Fruit fly (Drosophila melanogaster): ENCODE data around the gene Ucp4A.

Ucp4A gene

DNA sequence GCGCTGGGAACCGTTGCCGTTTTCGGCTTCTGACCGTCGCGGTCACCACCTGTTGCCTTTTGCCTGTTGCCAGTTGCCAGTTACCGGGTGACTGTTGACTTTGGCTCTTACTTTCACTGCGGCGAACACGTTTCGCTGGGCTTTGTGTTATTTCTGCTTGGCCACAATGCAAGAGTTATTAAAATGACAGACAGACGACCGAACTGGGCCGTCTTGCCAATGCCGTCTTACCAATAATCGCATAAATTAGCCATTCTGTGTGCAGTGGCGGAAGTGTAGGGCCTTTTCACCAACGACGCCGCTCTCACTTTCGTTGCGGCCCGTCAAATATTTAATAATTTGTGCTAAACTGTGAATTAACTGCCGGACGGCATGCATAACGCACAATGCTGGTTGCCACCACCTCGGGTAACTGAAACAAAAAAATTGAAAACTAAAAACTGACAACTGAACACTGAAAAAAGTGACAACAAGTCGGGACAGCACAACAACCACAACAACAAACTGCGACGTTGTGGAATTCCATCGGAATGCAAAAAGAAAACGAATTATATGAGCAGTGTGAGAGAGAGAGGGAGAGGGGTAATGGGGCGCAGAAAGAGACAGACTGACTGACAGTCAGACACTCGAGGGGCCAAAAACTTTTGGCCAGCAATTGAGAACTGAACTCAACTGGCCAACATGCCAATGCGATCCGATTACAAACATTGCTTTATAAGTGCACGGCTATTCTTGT, 16.3 kb upstream of the Ucp4A start:
- TF ChIP-seq CG8478 (optimal IDR thresholded peaks at IDR 0.05) = no peak
- no peak for TF ChIP-seq CTCF (optimal IDR thresholded peaks at IDR 0.05)

DNA sequence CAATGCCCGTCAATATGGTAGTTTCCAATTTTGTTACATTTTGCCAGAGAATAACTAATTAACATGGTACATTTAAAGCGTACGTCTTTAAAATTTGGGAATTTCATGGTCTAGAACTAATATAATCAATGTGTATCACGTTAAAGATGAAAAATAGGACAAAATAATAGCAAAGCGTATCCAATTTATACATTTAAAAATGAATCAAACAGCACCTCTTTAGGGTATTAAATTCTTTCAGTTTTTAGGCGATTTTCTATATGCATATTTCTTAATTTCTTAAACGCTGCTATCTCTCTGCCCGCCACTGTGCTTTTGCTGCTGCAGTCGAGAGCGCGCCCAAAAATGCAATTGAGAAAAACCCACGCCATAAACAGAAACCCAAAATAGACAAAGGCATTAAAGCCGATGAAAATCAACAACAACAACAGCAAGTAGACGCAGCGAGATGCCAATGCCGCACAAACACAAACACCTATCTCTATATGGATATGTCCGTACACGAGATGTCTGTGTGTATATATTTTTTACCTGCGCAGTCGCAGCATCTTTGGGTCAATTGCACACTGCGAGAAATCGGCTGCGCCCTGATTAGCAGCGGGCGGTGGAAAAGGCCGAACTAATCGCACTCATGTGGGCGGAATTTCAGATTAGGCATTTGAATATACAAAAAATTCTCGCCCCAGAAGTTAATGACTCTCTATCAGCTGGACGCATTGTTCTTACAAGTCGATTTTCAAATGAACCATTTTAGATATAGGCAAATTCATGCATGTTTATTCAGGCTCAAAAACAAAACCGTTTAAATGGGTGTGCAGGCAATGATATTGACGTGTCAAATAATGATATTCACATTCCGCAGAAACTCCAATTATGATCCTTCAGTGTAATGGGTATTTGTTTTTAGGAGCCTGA, 15.4 kb upstream of the Ucp4A start:
- TF ChIP-seq CG8478 (optimal IDR thresholded peaks at IDR 0.05) = no peak
- no peak for TF ChIP-seq CTCF (optimal IDR thresholded peaks at IDR 0.05)

DNA sequence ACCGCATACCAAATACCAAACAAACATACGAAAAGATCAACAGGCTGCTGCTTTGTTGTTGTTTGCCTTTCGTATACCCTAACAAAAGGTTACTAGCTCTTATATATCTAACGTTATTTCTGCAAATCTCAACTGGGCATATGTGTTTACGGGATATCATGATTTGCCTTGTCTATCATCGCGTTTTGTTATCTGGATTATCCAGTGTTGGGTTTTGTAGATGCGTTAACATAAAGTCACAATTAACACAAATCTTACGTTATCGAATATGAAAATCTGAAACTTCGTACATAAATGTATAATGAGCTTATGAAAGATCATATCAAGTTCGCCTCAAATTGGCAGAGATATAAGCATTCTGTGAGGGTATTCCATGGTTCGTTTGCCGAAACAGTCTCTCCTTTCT, 14.5 kb upstream of the Ucp4A start:
- no peak for TF ChIP-seq CTCF (optimal IDR thresholded peaks at IDR 0.05)
- no peak for TF ChIP-seq CG8478 (optimal IDR thresholded peaks at IDR 0.05)

DNA sequence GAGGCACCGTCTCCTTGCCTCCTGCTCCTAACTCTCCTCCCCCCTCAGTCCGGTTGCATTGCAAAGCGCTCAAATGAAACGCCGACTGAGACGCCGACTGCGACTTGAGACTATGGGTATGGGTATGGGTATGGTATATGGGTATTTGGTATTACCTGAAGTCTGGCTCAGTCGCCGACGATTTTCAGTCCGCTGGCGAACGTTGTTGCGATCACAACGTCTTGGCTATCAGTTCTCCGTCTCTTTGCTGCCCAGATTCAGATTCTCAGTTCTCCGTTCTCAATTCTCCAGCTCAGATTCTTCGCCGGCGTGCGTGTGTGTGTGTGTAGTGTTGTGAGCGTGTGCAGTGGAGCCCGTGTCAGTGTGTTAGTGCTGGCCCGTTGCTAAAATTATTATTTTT, 14.1 kb upstream of the Ucp4A start, which contains the start of gene CG6398:
CG6398 (plus strand) TSS at position 185 of the 400 bp plus-strand sequence.
- TF ChIP-seq CG8478 (optimal IDR thresholded peaks at IDR 0.05) (no peak), CTCF (optimal IDR thresholded peaks at IDR 0.05) (no peak)

DNA sequence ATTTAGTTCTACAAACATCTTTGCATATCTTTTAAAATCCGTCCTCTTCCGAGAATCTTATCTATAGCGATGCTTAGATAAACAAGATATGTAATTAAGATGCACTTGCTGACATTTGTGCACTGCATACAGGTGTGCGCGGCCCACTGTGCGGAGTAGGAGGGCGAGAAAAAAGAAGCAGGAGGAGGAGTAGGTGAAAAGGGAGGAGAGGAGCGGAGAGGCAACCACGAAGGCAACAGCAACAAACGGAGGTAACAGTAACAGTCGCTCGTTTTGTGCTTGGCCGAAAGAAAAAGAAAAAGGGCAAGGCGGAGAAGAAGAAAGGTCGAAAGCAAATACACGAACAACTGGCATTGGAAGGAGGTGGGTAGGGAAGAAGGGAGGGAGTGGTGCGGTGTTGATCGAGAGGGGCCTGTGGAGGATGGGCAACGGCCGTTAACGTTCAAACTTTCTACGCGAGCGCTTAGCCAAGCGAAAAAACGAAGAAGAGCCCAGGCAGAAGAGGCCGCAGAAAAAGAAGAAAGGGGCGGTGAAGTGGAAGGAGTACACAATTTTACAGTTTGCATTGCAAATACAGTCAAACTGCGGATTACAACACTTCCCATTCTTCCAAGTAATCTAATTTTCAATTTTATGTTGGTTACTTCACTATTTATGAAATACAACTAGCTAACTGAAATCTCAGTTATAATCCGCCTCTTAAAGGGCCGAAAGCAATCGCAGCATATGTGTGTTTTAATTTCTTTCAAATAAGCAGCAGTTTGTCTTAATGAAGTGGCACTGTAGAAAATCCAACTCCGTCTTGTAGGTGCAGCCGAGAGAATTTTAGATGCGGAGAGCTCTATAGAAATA, 12.4 kb upstream of the Ucp4A start:
- no peak for TF ChIP-seq CTCF (optimal IDR thresholded peaks at IDR 0.05)
- no peak for TF ChIP-seq CG8478 (optimal IDR thresholded peaks at IDR 0.05)

DNA sequence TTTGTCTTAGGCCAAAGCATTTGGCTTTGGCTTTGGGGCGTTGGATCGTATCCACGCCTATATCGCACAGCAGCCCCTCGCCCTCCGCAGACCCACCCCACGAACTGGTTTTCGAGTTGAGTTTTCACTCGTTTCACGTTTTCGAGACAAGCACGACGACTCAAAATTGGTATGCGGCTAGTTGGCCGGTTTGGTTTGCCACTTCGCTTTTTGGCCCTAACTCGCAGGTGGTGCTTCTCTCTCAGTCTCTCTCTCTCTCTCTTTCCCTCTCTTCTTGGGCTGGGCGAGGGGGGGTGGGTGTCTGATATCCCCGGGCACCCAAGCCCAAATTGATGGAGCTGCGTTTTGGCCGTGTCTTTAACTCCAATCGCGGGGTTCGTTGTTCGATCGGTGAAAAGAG, 10.8 kb upstream of the Ucp4A start:
- no peak for TF ChIP-seq CTCF (optimal IDR thresholded peaks at IDR 0.05)
- no peak for TF ChIP-seq CG8478 (optimal IDR thresholded peaks at IDR 0.05)

DNA sequence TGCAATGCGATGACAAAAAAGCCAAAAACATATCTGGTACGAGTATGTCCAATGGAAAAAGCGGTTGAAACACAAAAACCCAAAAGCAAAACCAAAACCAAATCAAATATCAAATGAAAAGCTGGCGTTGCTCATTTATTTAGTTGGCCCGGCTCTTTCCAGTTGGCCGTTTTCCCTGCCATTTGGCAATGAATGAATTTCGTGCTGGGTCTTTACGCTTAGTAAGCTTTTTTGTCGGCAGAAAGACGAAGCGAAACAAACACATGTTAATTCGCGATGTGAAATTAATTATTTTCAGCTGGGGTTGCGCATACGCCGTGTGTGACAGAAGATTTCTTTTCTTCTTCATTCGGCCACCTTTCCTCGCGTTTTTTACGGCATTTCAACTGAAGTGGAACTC, 10.0 kb upstream of the Ucp4A start:
- TF ChIP-seq CTCF (optimal IDR thresholded peaks at IDR 0.05) = no peak
- TF ChIP-seq CG8478 (optimal IDR thresholded peaks at IDR 0.05) = no peak

DNA sequence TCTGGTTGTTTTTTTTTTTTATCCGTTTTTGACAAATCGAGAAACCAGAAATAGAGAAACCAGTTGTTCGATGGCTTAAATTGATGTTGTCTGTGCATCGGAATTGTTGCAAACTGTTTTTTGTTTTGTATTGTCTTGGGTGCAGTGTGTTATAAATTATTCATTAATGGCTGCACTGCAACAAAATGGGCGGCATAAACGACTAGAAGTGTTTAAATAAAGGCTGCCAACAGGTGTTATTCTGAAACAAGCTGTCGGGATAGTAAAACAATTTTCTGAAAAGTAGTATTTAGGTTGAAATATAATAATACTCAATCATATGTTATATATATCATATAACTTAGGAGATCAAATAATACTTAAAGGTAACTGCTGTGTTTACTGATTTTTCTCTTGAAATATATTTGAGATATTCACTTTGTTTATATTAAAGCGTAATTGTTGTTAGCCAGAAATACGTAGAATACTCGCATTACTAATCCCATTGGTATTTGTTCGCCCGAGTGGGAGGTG, 8.3 kb upstream of the Ucp4A start:
- TF ChIP-seq CTCF (optimal IDR thresholded peaks at IDR 0.05) (no peak), CG8478 (optimal IDR thresholded peaks at IDR 0.05) (no peak)

DNA sequence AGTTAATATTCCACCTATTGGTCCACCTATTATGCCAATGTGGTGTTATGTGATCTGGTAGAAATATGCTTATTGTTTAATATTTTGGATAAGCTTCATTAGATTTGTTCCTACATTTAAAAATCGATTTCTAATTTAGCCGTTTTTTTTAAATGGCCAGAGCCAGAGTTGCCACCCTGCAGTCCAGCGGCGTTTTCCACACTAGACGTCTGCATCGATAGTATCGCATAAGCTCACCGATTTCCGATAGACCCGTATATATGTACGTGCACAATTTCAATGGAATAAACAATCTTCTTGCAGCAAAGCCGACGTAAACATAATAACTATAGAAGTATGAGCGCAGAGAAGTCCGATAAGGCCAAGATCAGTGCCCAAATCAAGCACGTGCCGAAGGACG, 2.8 kb upstream of the Ucp4A start, which contains the start of gene Taf9:
Taf9 (plus strand) TSS at position 239 of the 400 bp plus-strand sequence.
- TF ChIP-seq CTCF (optimal IDR thresholded peaks at IDR 0.05) (peak in 1 of 2 experiments; percentile 47), CG8478 (optimal IDR thresholded peaks at IDR 0.05) (no peak)

DNA sequence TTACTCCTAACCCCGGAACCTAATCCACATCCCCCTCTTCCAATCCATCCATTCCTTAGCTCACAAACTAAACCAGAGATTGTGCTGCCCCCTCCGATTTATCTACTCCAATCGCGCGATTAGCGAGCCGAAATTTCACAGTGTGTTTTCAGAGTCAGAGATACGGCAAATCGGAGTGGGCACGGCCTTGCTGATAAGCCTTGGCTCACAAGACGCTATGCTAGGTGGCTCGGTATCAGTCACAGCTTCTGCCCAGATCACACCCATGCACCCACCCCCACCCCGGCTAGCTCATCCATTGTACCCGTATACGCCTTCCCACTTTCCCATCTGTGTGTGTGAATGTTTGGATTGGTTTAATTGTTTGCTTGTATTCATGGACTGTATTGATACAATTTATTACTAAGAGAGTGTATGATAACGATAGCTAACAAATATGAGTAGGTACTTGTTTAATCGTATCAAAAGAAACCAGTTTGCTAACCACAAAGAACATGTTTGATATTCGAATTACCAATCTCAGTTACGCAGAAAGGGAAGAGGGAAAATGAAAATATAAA, 1.2 kb downstream of the Ucp4A start:
- TF ChIP-seq CTCF (optimal IDR thresholded peaks at IDR 0.05) (no peak), CG8478 (optimal IDR thresholded peaks at IDR 0.05) (no peak)

DNA sequence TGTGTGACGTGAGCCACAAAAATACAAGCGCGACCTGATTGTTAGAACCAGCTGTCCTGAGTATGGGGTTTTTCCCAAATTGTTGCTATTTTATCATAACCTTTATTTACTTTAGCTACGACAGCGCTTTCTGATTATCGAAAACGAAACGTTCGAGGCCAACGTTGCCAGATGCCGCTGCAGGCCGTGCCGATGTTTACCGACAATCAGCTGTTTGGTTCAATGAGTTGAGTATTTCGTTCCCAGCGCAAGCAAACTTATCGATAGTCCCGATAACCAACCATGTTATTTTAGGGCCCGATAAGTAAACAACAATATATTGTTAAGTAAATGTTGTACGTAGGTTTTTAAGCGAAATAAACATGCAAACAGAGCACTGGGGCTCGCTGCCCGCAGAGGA, 5.4 kb downstream of the Ucp4A start, which contains the start of the genes CG15814 and Spt7:
CG15814 (minus strand) TSS at position 164 of the 400 bp plus-strand sequence.
Spt7 (plus strand) TSS at position 282 of the 400 bp plus-strand sequence.
- TF ChIP-seq CTCF (optimal IDR thresholded peaks at IDR 0.05) (peak; percentile 33 to 47), CG8478 (optimal IDR thresholded peaks at IDR 0.05) (no peak)

DNA sequence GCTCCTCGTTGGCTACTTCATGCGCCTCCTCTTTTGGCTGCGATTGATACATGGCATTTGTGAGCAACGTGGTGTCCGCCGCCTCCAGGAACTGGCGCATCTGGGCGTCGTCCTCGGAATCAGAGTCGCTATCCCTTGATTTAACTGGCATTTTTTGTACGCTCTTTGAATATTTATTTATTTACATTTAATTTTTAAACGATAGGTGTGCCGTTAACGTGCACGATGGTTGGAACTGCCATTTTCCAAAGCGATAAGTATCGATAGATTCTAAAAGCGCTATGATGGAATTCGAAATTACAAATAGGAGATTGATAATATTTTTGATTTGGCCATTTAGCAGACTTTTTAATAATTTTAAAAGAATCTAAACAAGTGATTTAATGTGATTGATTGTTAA, 7.7 kb downstream of the Ucp4A start, which contains the start of gene CG32554:
CG32554 (minus strand) TSS at position 229 of the 400 bp plus-strand sequence.
- TF ChIP-seq CTCF (optimal IDR thresholded peaks at IDR 0.05) = no peak
- TF ChIP-seq CG8478 (optimal IDR thresholded peaks at IDR 0.05) = no peak

DNA sequence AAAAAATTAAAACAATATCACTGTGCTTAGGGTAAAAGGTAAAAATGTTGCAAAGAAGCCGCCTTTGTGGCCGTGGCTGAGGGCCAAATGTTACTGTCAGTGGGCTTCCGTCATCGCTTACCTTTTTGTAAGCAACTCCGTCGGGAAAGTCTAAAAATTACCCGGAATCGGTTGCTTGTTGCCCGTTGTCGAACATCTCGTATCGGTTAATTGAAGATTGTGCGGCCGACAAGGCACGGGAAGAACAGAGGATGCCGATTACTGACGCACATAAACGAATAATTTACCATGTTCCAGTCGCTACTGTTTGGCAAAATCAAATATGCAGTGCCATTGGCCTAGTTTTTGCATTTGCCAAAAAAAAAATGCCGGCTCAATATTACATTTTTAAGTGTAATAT, 11.3 kb downstream of the Ucp4A start, which contains the start of gene Mco4:
Mco4 (minus strand) TSS at position 101 of the 400 bp plus-strand sequence.
- TF ChIP-seq CTCF (optimal IDR thresholded peaks at IDR 0.05) (no peak), CG8478 (optimal IDR thresholded peaks at IDR 0.05) (no peak)

Data from S2 (cell line).